Worm (Caenorhabditis elegans): ENCODE data around the gene plpp-1.2.

The plpp-1.2 gene

DNA sequence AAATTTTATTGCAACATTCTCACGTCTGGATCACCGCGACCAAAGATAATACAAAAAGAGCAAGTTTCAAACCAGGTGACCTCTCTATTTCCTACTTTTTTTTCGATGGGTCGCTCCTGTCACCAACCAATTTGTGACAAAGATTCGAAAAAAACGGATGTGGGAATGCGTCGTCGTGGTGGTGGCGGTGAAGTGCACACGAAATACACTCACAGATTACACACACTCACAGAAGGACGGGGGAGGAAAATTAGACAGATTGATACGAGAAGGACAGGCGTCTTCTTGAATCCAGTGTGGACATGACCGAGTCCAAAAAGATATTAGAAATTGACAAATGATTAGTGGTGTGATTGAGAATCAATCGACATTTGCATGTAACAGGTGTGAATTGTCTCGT is 2.5 kb upstream of the plpp-1.2 start:
- TF ChIP-seq nhr-120 (GFP tag; IDR thresholded peaks at IDR 0.05) (no peak), somi-1 (GFP tag; optimal IDR thresholded peaks at IDR 0.05) (no peak), sptf-2 (GFP tag; optimal IDR thresholded peaks at IDR 0.05) (no peak), ets-4 (GFP tag; optimal IDR thresholded peaks at IDR 0.05) (no peak), fkh-3 (tag; optimal IDR thresholded peaks at IDR 0.05) (no peak), efl-1 (GFP tag; optimal IDR thresholded peaks at IDR 0.05) (no peak), Y53G8AR.9 (GFP tag; conservative IDR thresholded peaks at IDR 0.05) (no peak), pha-4 (tag; optimal IDR thresholded peaks at IDR 0.05) (no peak), rcor-1 (GFP tag; IDR thresholded peaks at IDR 0.05) (no peak), hrde-1 (tag; optimal IDR thresholded peaks at IDR 0.05; ENCODE audit: borderline replicate concordance) (no peak), B0035.1 (tag; optimal IDR thresholded peaks at IDR 0.05) (no peak)

DNA sequence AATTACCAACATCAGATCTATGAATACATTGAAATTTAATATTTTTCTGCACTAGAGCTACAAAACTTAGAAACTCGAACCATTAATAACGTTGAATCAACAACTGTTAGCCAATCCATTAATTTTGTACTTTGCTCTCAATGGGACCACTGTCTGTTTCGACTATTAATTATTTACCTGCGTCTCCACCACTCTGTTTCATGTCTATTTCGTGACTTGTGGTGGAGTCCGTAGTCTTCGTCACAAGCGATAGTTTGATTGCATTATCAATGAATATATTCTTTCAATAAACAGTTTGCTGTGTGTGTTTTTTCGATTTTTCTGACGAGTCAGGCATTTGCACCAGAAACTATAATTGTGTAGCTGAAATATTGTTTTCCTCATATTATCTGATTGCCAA is 1.1 kb downstream of the plpp-1.2 start:
- TF ChIP-seq madf-3 (GFP tag; IDR thresholded peaks at IDR 0.05) (no peak), F37B4.10 (GFP tag; IDR thresholded peaks at IDR 0.05) (no peak), F39B2.1 (GFP tag; IDR thresholded peaks at IDR 0.05) (no peak), nhr-80 (tag; optimal IDR thresholded peaks at IDR 0.05) (peak; percentile 82), snpc-3.4 (tag; optimal IDR thresholded peaks at IDR 0.05) (no peak), lsy-27 (tag; optimal IDR thresholded peaks at IDR 0.05; ENCODE audit: borderline replicate concordance, insufficient read depth) (no peak), ZK185.1 (tag; optimal IDR thresholded peaks at IDR 0.05; ENCODE audit: poor library complexity, severe bottlenecking) (no peak), cebp-1 (GFP tag; IDR thresholded peaks at IDR 0.05) (0 out of 2 replicates have a peak, but pooled peaks have one; percentile 24), cebp-1 (tag; optimal IDR thresholded peaks at IDR 0.05) (no peak)

- TF ChIP-seq pbrm-1 (GFP tag; IDR thresholded peaks at IDR 0.05), result peak; percentile 52; the same call in 1 of the 2 replicates
- peak; percentile 70 for TF ChIP-seq lin-54 (GFP tag; optimal IDR thresholded peaks at IDR 0.05)
- TF ChIP-seq cebp-2 (GFP tag; IDR thresholded peaks at IDR 0.05), result no peak
- no peak for TF ChIP-seq nfya-1 (tag; optimal IDR thresholded peaks at IDR 0.05; ENCODE audit: borderline replicate concordance, insufficient read depth)
- TF ChIP-seq Y53F4B.3 (GFP tag; IDR thresholded peaks at IDR 0.05), result no peak
- no peak for TF ChIP-seq sea-2 (GFP tag; IDR thresholded peaks at IDR 0.05)
- no peak for TF ChIP-seq egrh-3 (GFP tag; IDR thresholded peaks at IDR 0.05)
- TF ChIP-seq gei-17 (GFP tag; optimal IDR thresholded peaks at IDR 0.05), result no peak
- no peak for TF ChIP-seq lir-1 (GFP tag; conservative IDR thresholded peaks at IDR 0.05)
- no peak for TF ChIP-seq tbx-9 (tag; optimal IDR thresholded peaks at IDR 0.05; ENCODE audit: borderline replicate concordance)
- TF ChIP-seq athp-1 (tag; optimal IDR thresholded peaks at IDR 0.05), result no peak
- no peak for TF ChIP-seq repo-1 (tag; optimal IDR thresholded peaks at IDR 0.05)
- TF ChIP-seq F52B5.7 (tag; optimal IDR thresholded peaks at IDR 0.05), result no peak
- no peak for TF ChIP-seq chd-7 (tag; optimal IDR thresholded peaks at IDR 0.05)
- no peak for TF ChIP-seq ztf-25 (GFP tag; IDR thresholded peaks at IDR 0.05)
- TF ChIP-seq snpc-3.4 (tag; optimal IDR thresholded peaks at IDR 0.05), result peak; percentile 41
- TF ChIP-seq efl-1 (GFP tag; optimal IDR thresholded peaks at IDR 0.05), result peak; percentile 49
- TF ChIP-seq F10E7.11 (tag; optimal IDR thresholded peaks at IDR 0.05), result no peak
- no peak for TF ChIP-seq hrde-1 (tag; optimal IDR thresholded peaks at IDR 0.05; ENCODE audit: borderline replicate concordance)
- TF ChIP-seq aptf-2 (GFP tag; conservative IDR thresholded peaks at IDR 0.05), result no peak
- no peak for TF ChIP-seq ceh-27 (GFP tag; optimal IDR thresholded peaks at IDR 0.05)
- TF ChIP-seq B0336.3 (GFP tag; IDR thresholded peaks at IDR 0.05), result no peak
- no peak for TF ChIP-seq T26A5.8 (tag; optimal IDR thresholded peaks at IDR 0.05)
- no peak for TF ChIP-seq hlh-12 (tag; optimal IDR thresholded peaks at IDR 0.05)
- TF ChIP-seq pha-4 (tag; optimal IDR thresholded peaks at IDR 0.05), result peak; percentile 69
- TF ChIP-seq hmg-20 (GFP tag; IDR thresholded peaks at IDR 0.05), result no peak
- TF ChIP-seq rpc-1 (optimal IDR thresholded peaks at IDR 0.05), result no peak
- no peak for TF ChIP-seq rpc-1 (tag; optimal IDR thresholded peaks at IDR 0.05)
- no peak for TF ChIP-seq ztf-26 (tag; optimal IDR thresholded peaks at IDR 0.05)
- no peak for TF ChIP-seq mel-28 (tag; optimal IDR thresholded peaks at IDR 0.05; ENCODE audit: borderline replicate concordance)
- TF ChIP-seq akir-1 (GFP tag; optimal IDR thresholded peaks at IDR 0.05), result no peak
These were observed 4.5 kb downstream of the plpp-1.2 start, which contains the start of the genes snr-3 and rsp-5 for ce11 chrII:6489711-6490184. TSS of gene snr-3 (minus strand) at chrII:6489761. TSS of gene rsp-5 (plus strand) at chrII:6490165.
